Worm (Caenorhabditis elegans) whole organism, L2 larva: ENCODE measurements around the gene Y57A10C.9.

Source experiments
- F13H6.1 ChIP-seq: sonication (generic microtip); optimal IDR thresholded peaks from 2 replicates; lab custom pipeline; 2016; ENCODE audit warnings: missing genetic modification characterization, missing compliant biosample characterization
- blmp-1 ChIP-seq: sonication (generic microtip); optimal IDR thresholded peaks from 2 replicates; lab custom pipeline; 2017; ENCODE audit warnings: missing genetic modification characterization, mild to moderate bottlenecking, missing compliant biosample characterization, antibody characterized with exemption, moderate library complexity; ENCODE audit not compliant: insufficient read depth
- elt-1 ChIP-seq: fragments of 150-350 bp; optimal IDR thresholded peaks from 2 replicates; lab custom pipeline; 2014; ENCODE audit warnings: missing biosample characterization, missing genetic modification characterization
- lin-13 ChIP-seq: fragments of 150-350 bp; optimal IDR thresholded peaks from 2 replicates; lab custom pipeline; 2014; ENCODE audit warnings: missing biosample characterization, missing genetic modification reagents, missing genetic modification characterization
- lin-39 ChIP-seq: fragments of 150-350 bp; optimal IDR thresholded peaks from 2 replicates; lab custom pipeline; 2014; ENCODE audit warnings: missing biosample characterization, missing genetic modification reagents, missing genetic modification characterization
- unc-55 ChIP-seq: fragments of 150-350 bp; sonication (generic microtip); optimal IDR thresholded peaks from 3 replicates; lab custom pipeline; 2014; ENCODE audit warnings: missing biosample characterization, missing genetic modification reagents, missing genetic modification characterization
- ztf-11 ChIP-seq: sonication (generic microtip); optimal IDR thresholded peaks from 2 replicates; lab custom pipeline; 2017; ENCODE audit warnings: missing biosample characterization, missing genetic modification characterization
- ztf-4 ChIP-seq: fragments of 150-350 bp; optimal IDR thresholded peaks from 2 replicates; lab custom pipeline; 2014; ENCODE audit warnings: missing biosample characterization, missing genetic modification characterization

ce11 chrII:12408717-12409116 is 29.6 kb downstream of the Y57A10C.9 start, which contains the start of gene sre-31:
- TF ChIP-seq lin-39 (tag; lab: Kevin White, UChicago) (no peak), ztf-4 (tag; lab: Kevin White, UChicago) (no peak), ztf-11 (tag; lab: Kevin White, UChicago) (no peak), lin-13 (GFP tag; lab: Kevin White, UChicago) (no peak), unc-55 (no peak), F13H6.1 (tag; lab: Kevin White, UChicago) (no peak), elt-1 (tag; lab: Kevin White, UChicago) (no peak), blmp-1 (tag; lab: Kevin White, UChicago) (no peak)
